Fruit fly (Drosophila melanogaster) whole organism, embryonic: ENCODE data around the gene CG34179.

Source experiments
- Abd-B ChIP-seq: fragments of 200-800 bp; sonication (Bioruptor generic); optimal IDR thresholded peaks from 2 replicates; lab custom pipeline; 2018; ENCODE audit warnings: missing biosample characterization, mild to moderate bottlenecking, missing genetic modification characterization, moderate library complexity
- Awh ChIP-seq: fragments of 200-800 bp; sonication (Bioruptor generic); IDR thresholded peaks from 2 replicates; pipeline ENCODE4, ENCODE4 v1.3.6; 2022; ENCODE audit warnings: missing biosample characterization, missing genetic modification characterization
- Bdp1 ChIP-seq: fragments of 200-800 bp; sonication (Bioruptor generic); optimal IDR thresholded peaks from 3 replicates; lab custom pipeline; 2016; ENCODE audit warnings: missing biosample characterization, missing genetic modification characterization
- CG10267 ChIP-seq: fragments of 200-800 bp; sonication (Bioruptor generic); optimal IDR thresholded peaks from 2 replicates; lab custom pipeline; 2018; ENCODE audit warnings: missing biosample characterization, mild to moderate bottlenecking, missing genetic modification characterization, moderate library complexity
- CG10274 ChIP-seq: fragments of 200-800 bp; sonication (Bioruptor generic); optimal IDR thresholded peaks from 3 replicates; lab custom pipeline; 2017; ENCODE audit warnings: missing biosample characterization, mild to moderate bottlenecking, missing genetic modification characterization
- CG12236 ChIP-seq: fragments of 200-800 bp; sonication (Bioruptor generic); optimal IDR thresholded peaks from 2 replicates; lab custom pipeline; 2016; ENCODE audit warnings: missing biosample characterization, missing genetic modification characterization
- CG1233 ChIP-seq: fragments of 200-800 bp; sonication (Bioruptor generic); optimal IDR thresholded peaks from 4 replicates; lab custom pipeline; 2018; ENCODE audit warnings: missing biosample characterization, mild to moderate bottlenecking, missing genetic modification characterization
- CG13123 ChIP-seq: fragments of 200-800 bp; sonication (Bioruptor generic); optimal IDR thresholded peaks from 2 replicates; lab custom pipeline; 2016; ENCODE audit warnings: missing biosample characterization, missing genetic modification characterization
- CG14860 ChIP-seq: fragments of 200-800 bp; sonication (Bioruptor generic); IDR thresholded peaks from 3 replicates; pipeline ENCODE4 v1.3.6; 2022; ENCODE audit warnings: missing biosample characterization, missing genetic modification characterization; ENCODE audit not compliant: partially characterized antibody
- CG17568 ChIP-seq: fragments of 200-800 bp; sonication (Bioruptor generic); optimal IDR thresholded peaks from 2 replicates; lab custom pipeline; 2018; ENCODE audit warnings: missing biosample characterization, mild to moderate bottlenecking, missing genetic modification characterization, moderate library complexity
- CG18011 ChIP-seq: fragments of 200-800 bp; sonication (Bioruptor generic); optimal IDR thresholded peaks from 2 replicates; lab custom pipeline; 2017; ENCODE audit warnings: missing biosample characterization, missing genetic modification characterization, mild to moderate bottlenecking, moderate library complexity, missing genotype
- CG2678 ChIP-seq: fragments of 200-800 bp; sonication (Bioruptor generic); optimal IDR thresholded peaks from 3 replicates; lab custom pipeline; 2019; ENCODE audit warnings: missing biosample characterization, mild to moderate bottlenecking, missing genetic modification characterization, moderate library complexity
- CG30431 ChIP-seq: fragments of 200-800 bp; sonication (Bioruptor generic); optimal IDR thresholded peaks from 2 replicates; lab custom pipeline; 2017; ENCODE audit warnings: missing biosample characterization, missing genetic modification characterization
- CG31388 ChIP-seq: fragments of 200-800 bp; sonication (Bioruptor generic); optimal IDR thresholded peaks from 2 replicates; lab custom pipeline; 2016; ENCODE audit warnings: missing biosample characterization, missing genetic modification characterization
- CG34224 ChIP-seq: fragments of 200-800 bp; sonication (Bioruptor generic); IDR thresholded peaks from 3 replicates; pipeline ENCODE4 v1.3.6; 2022; ENCODE audit warnings: missing biosample characterization, missing genetic modification characterization; ENCODE audit not compliant: partially characterized antibody
- CG3995 ChIP-seq: fragments of 200-800 bp; sonication (Bioruptor generic); optimal IDR thresholded peaks from 3 replicates; lab custom pipeline; 2016; ENCODE audit warnings: missing biosample characterization, missing genetic modification characterization
- CG6175 ChIP-seq: fragments of 200-800 bp; sonication (Bioruptor generic); IDR thresholded peaks from 3 replicates; pipeline ENCODE4 v1.3.6; 2022; ENCODE audit warnings: missing biosample characterization, missing genetic modification characterization
- CG6689 ChIP-seq: fragments of 200-800 bp; sonication (Bioruptor generic); IDR thresholded peaks from 2 replicates; pipeline ENCODE4 v1.3.6; 2022; ENCODE audit warnings: missing biosample characterization, missing genetic modification characterization
- CG6854 ChIP-seq: fragments of 200-800 bp; sonication (Bioruptor generic); optimal IDR thresholded peaks from 3 replicates; lab custom pipeline; 2017; ENCODE audit warnings: missing biosample characterization, mild to moderate bottlenecking, missing genetic modification characterization
- CG7556 ChIP-seq: fragments of 200-800 bp; sonication (Bioruptor generic); optimal IDR thresholded peaks from 2 replicates; lab custom pipeline; 2017; ENCODE audit warnings: missing biosample characterization, mild to moderate bottlenecking, missing genetic modification characterization
- CG7786 ChIP-seq: fragments of 200-800 bp; sonication (Bioruptor generic); optimal IDR thresholded peaks from 2 replicates; lab custom pipeline; 2016; ENCODE audit warnings: missing biosample characterization, missing genetic modification characterization
- Dll ChIP-seq: fragments of 200-800 bp; sonication (Bioruptor generic); IDR thresholded peaks from 4 replicates; pipeline ENCODE4 v1.3.6; 2022; ENCODE audit warnings: missing biosample characterization, missing genetic modification characterization; ENCODE audit not compliant: partially characterized antibody
- Fer2 ChIP-seq: fragments of 200-800 bp; sonication (Bioruptor generic); optimal IDR thresholded peaks from 2 replicates; lab custom pipeline; 2018; ENCODE audit warnings: missing biosample characterization, mild to moderate bottlenecking, missing genetic modification characterization, moderate library complexity
- H2.0 ChIP-seq: fragments of 200-800 bp; sonication (Bioruptor generic); IDR thresholded peaks from 2 replicates; pipeline ENCODE4 v1.3.6; 2022; ENCODE audit warnings: missing biosample characterization, missing genetic modification characterization
- Max ChIP-seq: fragments of 200-800 bp; sonication (Bioruptor generic); optimal IDR thresholded peaks from 2 replicates; lab custom pipeline; 2016; ENCODE audit warnings: missing biosample characterization, mild to moderate bottlenecking, missing genetic modification characterization
- Mrtf ChIP-seq: fragments of 200-800 bp; sonication (Bioruptor generic); IDR thresholded peaks from 3 replicates; pipeline ENCODE4 v1.3.6; 2022; ENCODE audit warnings: missing biosample characterization, missing genetic modification characterization
- Myb ChIP-seq: fragments of 200-800 bp; sonication (Bioruptor generic); optimal IDR thresholded peaks from 2 replicates; lab custom pipeline; 2016; ENCODE audit warnings: missing biosample characterization, missing genetic modification characterization
- PHDP ChIP-seq: fragments of 200-800 bp; sonication (Bioruptor generic); optimal IDR thresholded peaks from 3 replicates; lab custom pipeline; 2018; ENCODE audit warnings: missing biosample characterization, mild to moderate bottlenecking, missing genetic modification characterization, moderate library complexity
- Rx ChIP-seq: fragments of 200-800 bp; sonication (Bioruptor generic); IDR thresholded peaks from 2 replicates; pipeline ENCODE4 v1.3.6; 2022; ENCODE audit warnings: missing biosample characterization, missing genetic modification characterization
- TFAM ChIP-seq: fragments of 200-800 bp; sonication (Bioruptor generic); optimal IDR thresholded peaks from 2 replicates; lab custom pipeline; 2017; ENCODE audit warnings: missing biosample characterization, missing genetic modification characterization, inconsistent platforms
- Usf ChIP-seq: fragments of 200-800 bp; sonication (Bioruptor generic); optimal IDR thresholded peaks from 2 replicates; lab custom pipeline; 2017; ENCODE audit warnings: missing genotype, missing biosample characterization, missing genetic modification characterization
- aop ChIP-seq: fragments of 200-800 bp; sonication (Bioruptor generic); IDR thresholded peaks from 2 replicates; pipeline ENCODE4 v1.3.6; 2022; ENCODE audit warnings: missing biosample characterization, missing genetic modification characterization
- bigmax ChIP-seq: fragments of 200-800 bp; sonication (Bioruptor generic); optimal IDR thresholded peaks from 2 replicates; lab custom pipeline; 2018; ENCODE audit warnings: missing biosample characterization, mild to moderate bottlenecking, missing genetic modification characterization
- br ChIP-seq: fragments of >200 bp; optimal IDR thresholded peaks from 2 replicates; lab custom pipeline; 2017
- corto ChIP-seq: fragments of 200-800 bp; sonication (Bioruptor generic); optimal IDR thresholded peaks from 2 replicates; lab custom pipeline; 2016; ENCODE audit warnings: missing biosample characterization, mild to moderate bottlenecking, missing genetic modification characterization, moderate library complexity
- emc ChIP-seq: fragments of 200-800 bp; sonication (Bioruptor generic); optimal IDR thresholded peaks from 2 replicates; lab custom pipeline; 2016; ENCODE audit warnings: missing biosample characterization, missing genetic modification characterization
- kah ChIP-seq: fragments of 200-800 bp; sonication (Bioruptor generic); optimal IDR thresholded peaks from 2 replicates; lab custom pipeline; 2018; ENCODE audit warnings: missing biosample characterization, mild to moderate bottlenecking, missing genetic modification characterization
- lmd ChIP-seq: fragments of 200-800 bp; sonication (Bioruptor generic); IDR thresholded peaks from 2 replicates; pipeline ENCODE4 v1.3.6; 2022; ENCODE audit warnings: missing biosample characterization, missing genetic modification characterization
- nmo ChIP-seq: fragments of 200-800 bp; sonication (Bioruptor generic); optimal IDR thresholded peaks from 2 replicates; lab custom pipeline; 2018; ENCODE audit warnings: missing biosample characterization, mild to moderate bottlenecking, missing genetic modification characterization, moderate library complexity
- oc ChIP-seq: fragments of 200-800 bp; sonication (Bioruptor generic); optimal IDR thresholded peaks from 2 replicates; lab custom pipeline; 2018; ENCODE audit warnings: missing biosample characterization, mild to moderate bottlenecking, missing genetic modification characterization, moderate library complexity
- onecut ChIP-seq: fragments of 200-800 bp; sonication (Bioruptor generic); IDR thresholded peaks from 2 replicates; pipeline ENCODE4 v1.3.6; 2022; ENCODE audit warnings: missing biosample characterization, missing genetic modification characterization
- ranshi ChIP-seq: fragments of 200-800 bp; sonication (Bioruptor generic); IDR thresholded peaks from 2 replicates; pipeline ENCODE4 v1.3.6; 2022; ENCODE audit warnings: missing biosample characterization, missing genetic modification characterization
- sc ChIP-seq, 3 experiments: fragments of >200 bp in 2 of 3; fragments of 200-800 bp in 1 of 3; sonication (Bioruptor generic) in 1 of 3; optimal IDR thresholded peaks; 2 replicates in 2 of 3; 3 replicates in 1 of 3; lab custom pipeline; 2017; ENCODE audit warnings: mild to moderate bottlenecking in 1 of 3, missing biosample characterization in 1 of 3, missing genetic modification characterization in 1 of 3, missing genetic modification reagents in 1 of 3
- slou ChIP-seq: fragments of 200-800 bp; sonication (Bioruptor generic); optimal IDR thresholded peaks from 3 replicates; lab custom pipeline; 2016; ENCODE audit warnings: missing biosample characterization, missing genetic modification characterization
- tap ChIP-seq: fragments of 200-800 bp; optimal IDR thresholded peaks from 3 replicates; lab custom pipeline; 2019; ENCODE audit warnings: missing biosample characterization, mild to moderate bottlenecking, missing genetic modification characterization, moderate library complexity
- tna ChIP-seq: fragments of 200-800 bp; sonication (Bioruptor generic); IDR thresholded peaks from 2 replicates; pipeline ENCODE4 v1.3.6; 2022; ENCODE audit warnings: missing biosample characterization, missing genetic modification characterization; ENCODE audit not compliant: partially characterized antibody
- toy ChIP-seq: fragments of 200-800 bp; sonication (Bioruptor generic); IDR thresholded peaks from 2 replicates; pipeline ENCODE4 v1.3.6; 2022; ENCODE audit warnings: missing biosample characterization, missing genetic modification characterization
- trh ChIP-seq: fragments of 200-800 bp; sonication (Bioruptor generic); optimal IDR thresholded peaks from 2 replicates; lab custom pipeline; 2016; ENCODE audit warnings: missing biosample characterization, missing genetic modification characterization
- unpg ChIP-seq: fragments of 200-800 bp; sonication (Bioruptor generic); optimal IDR thresholded peaks from 3 replicates; lab custom pipeline; 2018; ENCODE audit warnings: missing biosample characterization, mild to moderate bottlenecking, missing genetic modification characterization, moderate library complexity

Gene CG34179

DNA sequence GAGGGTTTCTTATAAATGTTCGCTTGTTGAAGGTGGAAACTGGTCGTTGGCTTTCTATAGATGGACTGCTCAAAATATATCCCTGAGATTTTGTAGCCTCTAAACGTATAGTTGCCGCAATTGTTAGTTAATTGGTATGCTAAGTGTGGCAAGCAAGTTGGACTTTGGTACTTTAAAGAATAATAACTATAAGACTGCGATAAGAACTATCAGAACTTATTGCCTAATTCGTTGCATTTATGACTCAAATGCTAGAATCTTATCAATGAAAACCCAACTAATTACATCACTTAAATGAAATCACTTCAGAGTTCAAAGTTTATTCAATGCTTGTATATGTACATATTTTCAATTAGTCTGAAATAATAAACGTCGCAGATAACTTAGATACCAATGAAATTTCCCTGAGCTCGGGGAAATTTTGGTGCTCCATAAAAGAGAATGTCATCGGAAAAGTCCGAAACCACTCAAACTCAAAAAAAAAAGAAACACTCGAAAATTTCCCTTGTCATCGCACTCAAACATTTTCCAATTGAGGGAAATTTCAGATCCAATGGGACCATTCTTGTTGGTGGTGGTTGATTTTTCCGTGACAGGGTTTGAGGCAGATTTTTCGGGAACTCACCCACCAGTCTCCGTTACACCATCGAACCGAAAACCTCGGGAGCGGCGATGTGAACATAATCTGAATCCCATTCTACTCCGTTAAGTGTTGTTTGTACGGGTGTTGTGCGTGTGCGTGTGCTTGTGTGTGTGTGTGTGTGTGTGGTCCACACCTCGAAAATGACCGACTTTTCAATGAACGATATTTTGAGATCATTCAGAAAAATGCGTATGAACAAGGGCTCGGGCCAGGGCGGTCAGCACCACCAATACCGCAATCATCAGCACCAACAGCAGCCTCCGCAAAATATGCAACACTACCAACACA is 42.5 kb upstream of the CG34179 start, which contains the start of gene CG45075 (continued):
- TF ChIP-seq Max (GFP tag; lab: Kevin White, UChicago) = no peak
- TF ChIP-seq CG7556 (GFP tag; lab: Kevin White, UChicago) = no peak
- peak; percentile 10 for TF ChIP-seq CG10267
- no peak for TF ChIP-seq Bdp1
- TF ChIP-seq corto = no peak
- TF ChIP-seq bigmax (GFP tag; lab: Kevin White, UChicago) = no peak
- no peak for TF ChIP-seq Rx (GFP tag; lab: Robert Waterston, UW)
- no peak for TF ChIP-seq CG6175
- TF ChIP-seq Myb (GFP tag; lab: Kevin White, UChicago) = no peak
- no peak for TF ChIP-seq tap
- no peak for TF ChIP-seq Fer2 (tag; lab: Kevin White, UChicago)
- no peak for TF ChIP-seq nmo (GFP tag; lab: Kevin White, UChicago)
- no peak for TF ChIP-seq Usf (GFP tag; lab: Kevin White, UChicago)
- no peak for TF ChIP-seq CG30431
- no peak for TF ChIP-seq CG10274
- TF ChIP-seq lmd (GFP tag; lab: Robert Waterston, UW) = no peak
- no peak for TF ChIP-seq CG34224 (GFP tag; lab: Robert Waterston, UW)
- TF ChIP-seq CG2678 (tag; lab: Kevin White, UChicago) = no peak
- TF ChIP-seq Awh = no peak
- no peak for TF ChIP-seq TFAM
- TF ChIP-seq PHDP = no peak
- TF ChIP-seq oc = no peak
- no peak for TF ChIP-seq trh (GFP tag; lab: Kevin White, UChicago)
- TF ChIP-seq CG14860 (GFP tag; lab: Robert Waterston, UW) = no peak
- TF ChIP-seq unpg (GFP tag; lab: Kevin White, UChicago) = no peak
- no peak for TF ChIP-seq CG6854 (GFP tag; lab: Kevin White, UChicago)
- TF ChIP-seq CG1233 (GFP tag; lab: Kevin White, UChicago) = no peak
- no peak for TF ChIP-seq CG17568 (GFP tag; lab: Kevin White, UChicago)
- TF ChIP-seq kah (GFP tag; lab: Kevin White, UChicago) = no peak
- TF ChIP-seq slou = no peak
- no peak for TF ChIP-seq Abd-B (GFP tag; lab: Kevin White, UChicago)
- TF ChIP-seq CG7786 (GFP tag; lab: Kevin White, UChicago) = no peak
- peak; percentile 31; the same call in 1 of the 2 replicates for TF ChIP-seq onecut (GFP tag; lab: Robert Waterston, UW)
- no peak for TF ChIP-seq br
- no peak for TF ChIP-seq Mrtf (GFP tag; lab: Robert Waterston, UW)
- no peak for TF ChIP-seq CG31388
- TF ChIP-seq ranshi (GFP tag; lab: Robert Waterston, UW) = no peak
- no peak for TF ChIP-seq CG6689 (GFP tag; lab: Robert Waterston, UW)
- no peak for TF ChIP-seq H2.0 (GFP tag; lab: Robert Waterston, UW)
- no peak for TF ChIP-seq CG3995 (GFP tag; lab: Kevin White, UChicago)
- no peak for TF ChIP-seq CG18011 (GFP tag; lab: Kevin White, UChicago)
- no peak for TF ChIP-seq CG13123 (GFP tag; lab: Kevin White, UChicago)
- no peak for TF ChIP-seq tna (GFP tag; lab: Robert Waterston, UW)
- no peak for TF ChIP-seq toy
- TF ChIP-seq CG12236 (GFP tag; lab: Kevin White, UChicago) = no peak
- TF ChIP-seq aop (GFP tag; lab: Robert Waterston, UW) = no peak
- TF ChIP-seq sc (optimal IDR thresholded peaks at IDR 0.05; lab: Kevin White, UChicago) = no peak
- no peak for TF ChIP-seq sc (GFP tag; optimal IDR thresholded peaks at IDR 0.05; lab: Kevin White, UChicago)
- no peak for TF ChIP-seq emc (GFP tag; lab: Kevin White, UChicago)
- TF ChIP-seq Dll (GFP tag; lab: Robert Waterston, UW) = no peak
